Fruit fly (Drosophila melanogaster) whole organism, embryonic: ENCODE data around the gene Fit2.

Experiments
- ATbp ChIP-seq: fragments of 200-800 bp; sonication (Bioruptor generic); optimal IDR thresholded peaks from 2 replicates; lab custom pipeline; 2017; ENCODE audit warnings: missing biosample characterization, mild to moderate bottlenecking, missing genetic modification characterization, missing genetic modification reagents
- Adf1 ChIP-seq: fragments of 200-800 bp; sonication (Bioruptor generic); IDR thresholded peaks from 2 replicates; pipeline ENCODE4 v1.3.6; 2022; ENCODE audit warnings: missing biosample characterization, missing genetic modification characterization
- Aef1 ChIP-seq: fragments of 200-800 bp; sonication (Bioruptor generic); IDR thresholded peaks from 3 replicates; pipeline ENCODE4 v1.3.6; 2022; ENCODE audit warnings: missing biosample characterization, missing genetic modification characterization
- CG10543 ChIP-seq: fragments of 200-800 bp; sonication (Bioruptor generic); optimal IDR thresholded peaks from 3 replicates; lab custom pipeline; 2017; ENCODE audit warnings: missing biosample characterization, mild to moderate bottlenecking, missing genetic modification characterization, moderate library complexity
- CG11695 ChIP-seq: fragments of 200-800 bp; sonication (Bioruptor generic); IDR thresholded peaks from 3 replicates; pipeline ENCODE4 v1.3.6; 2022; ENCODE audit warnings: missing biosample characterization, missing genetic modification characterization
- CG11696 ChIP-seq: fragments of 200-800 bp; sonication (Bioruptor generic); IDR thresholded peaks from 2 replicates; pipeline ENCODE4 v1.3.6; 2022; ENCODE audit warnings: missing biosample characterization, missing genetic modification characterization
- CG12744 ChIP-seq: fragments of 200-800 bp; sonication (Bioruptor generic); optimal IDR thresholded peaks from 2 replicates; lab custom pipeline; 2016; ENCODE audit warnings: missing biosample characterization, missing genetic modification characterization
- CG14667 ChIP-seq: fragments of 200-800 bp; sonication (Bioruptor generic); IDR thresholded peaks from 2 replicates; pipeline ENCODE4 v1.3.6; 2022; ENCODE audit warnings: missing biosample characterization, missing genetic modification characterization
- CG17361 ChIP-seq: fragments of 200-800 bp; sonication (Bioruptor generic); IDR thresholded peaks from 3 replicates; pipeline ENCODE4 v1.3.6; 2022; ENCODE audit warnings: missing biosample characterization, missing genetic modification characterization
- CG2875 ChIP-seq: fragments of 200-800 bp; sonication (Bioruptor generic); optimal IDR thresholded peaks from 2 replicates; lab custom pipeline; 2017; ENCODE audit warnings: missing biosample characterization, mild to moderate bottlenecking, missing genetic modification characterization, missing genetic modification reagents
- CG31441 ChIP-seq: fragments of 200-800 bp; sonication (Bioruptor generic); IDR thresholded peaks from 2 replicates; pipeline ENCODE4 v1.3.6; 2022; ENCODE audit warnings: missing biosample characterization, missing genetic modification characterization
- CG33557 ChIP-seq: fragments of 200-800 bp; sonication (Bioruptor generic); optimal IDR thresholded peaks from 2 replicates; lab custom pipeline; 2019; ENCODE audit warnings: missing biosample characterization, mild to moderate bottlenecking, missing genetic modification characterization, moderate library complexity
- CG34224 ChIP-seq: fragments of 200-800 bp; sonication (Bioruptor generic); IDR thresholded peaks from 3 replicates; pipeline ENCODE4 v1.3.6; 2022; ENCODE audit warnings: missing biosample characterization, missing genetic modification characterization; ENCODE audit not compliant: partially characterized antibody
- CG4328 ChIP-seq: fragments of 200-800 bp; sonication (Bioruptor generic); optimal IDR thresholded peaks from 3 replicates; lab custom pipeline; 2017; ENCODE audit warnings: missing biosample characterization, missing genetic modification reagents, missing genetic modification characterization
- D19A ChIP-seq: fragments of 200-800 bp; optimal IDR thresholded peaks from 3 replicates; lab custom pipeline; 2019; ENCODE audit warnings: missing biosample characterization, mild to moderate bottlenecking, missing genetic modification characterization, moderate library complexity
- E2f1 ChIP-seq: fragments of 200-800 bp; sonication (Bioruptor generic); IDR thresholded peaks from 2 replicates; pipeline ENCODE4 v1.3.6; 2022; ENCODE audit warnings: missing biosample characterization, missing genetic modification characterization
- H2.0 ChIP-seq: fragments of 200-800 bp; sonication (Bioruptor generic); IDR thresholded peaks from 2 replicates; pipeline ENCODE4 v1.3.6; 2022; ENCODE audit warnings: missing biosample characterization, missing genetic modification characterization
- Hand ChIP-seq: fragments of 200-800 bp; sonication (Bioruptor generic); optimal IDR thresholded peaks from 2 replicates; lab custom pipeline; 2017; ENCODE audit warnings: mild to moderate bottlenecking, missing biosample characterization, missing genetic modification reagents, missing genetic modification characterization
- Hr3 ChIP-seq: fragments of 200-800 bp; sonication (Bioruptor generic); optimal IDR thresholded peaks from 3 replicates; lab custom pipeline; 2016; ENCODE audit warnings: missing biosample characterization, missing genetic modification characterization
- Lpt ChIP-seq: fragments of >200 bp; optimal IDR thresholded peaks from 2 replicates; lab custom pipeline; 2018; ENCODE audit warnings: missing biosample characterization, missing genetic modification characterization
- MTF-1 ChIP-seq: fragments of 200-800 bp; sonication (Bioruptor generic); optimal IDR thresholded peaks from 2 replicates; lab custom pipeline; 2018; ENCODE audit warnings: missing biosample characterization, mild to moderate bottlenecking, missing genetic modification characterization, borderline replicate concordance
- Meics ChIP-seq: fragments of 200-800 bp; sonication (Bioruptor generic); optimal IDR thresholded peaks from 2 replicates; lab custom pipeline; 2017; ENCODE audit warnings: missing biosample characterization, mild to moderate bottlenecking, missing genetic modification characterization
- Rx ChIP-seq: fragments of 200-800 bp; sonication (Bioruptor generic); IDR thresholded peaks from 2 replicates; pipeline ENCODE4 v1.3.6; 2022; ENCODE audit warnings: missing biosample characterization, missing genetic modification characterization
- Six4 ChIP-seq: fragments of 200-800 bp; sonication (Bioruptor generic); optimal IDR thresholded peaks from 2 replicates; lab custom pipeline; 2016; ENCODE audit warnings: missing biosample characterization, missing genetic modification characterization
- Xrp1 ChIP-seq: fragments of 200-800 bp; sonication (Bioruptor generic); IDR thresholded peaks from 2 replicates; pipeline ENCODE4 v1.3.6; 2022; ENCODE audit warnings: missing biosample characterization, missing genetic modification characterization
- ase ChIP-seq: fragments of 200-800 bp; sonication (Bioruptor generic); IDR thresholded peaks from 3 replicates; pipeline ENCODE4 v1.3.6; 2022; ENCODE audit warnings: missing biosample characterization, missing genetic modification characterization
- ato ChIP-seq: fragments of 200-800 bp; sonication (Bioruptor generic); IDR thresholded peaks from 2 replicates; pipeline ENCODE4 v1.3.6; 2022; ENCODE audit warnings: missing biosample characterization, missing genetic modification characterization; ENCODE audit not compliant: partially characterized antibody
- az2 ChIP-seq: fragments of 200-800 bp; sonication (Bioruptor generic); optimal IDR thresholded peaks from 3 replicates; lab custom pipeline; 2016; ENCODE audit warnings: missing biosample characterization, missing genetic modification characterization
- cad ChIP-seq: fragments of >200 bp; optimal IDR thresholded peaks from 2 replicates; lab custom pipeline; 2017; ENCODE audit warnings: missing biosample characterization, missing genetic modification characterization
- caup ChIP-seq: fragments of 200-800 bp; sonication (Bioruptor generic); optimal IDR thresholded peaks from 3 replicates; lab custom pipeline; 2017; ENCODE audit warnings: missing biosample characterization, mild to moderate bottlenecking, missing genetic modification characterization, moderate library complexity; ENCODE audit not compliant: severe bottlenecking
- chif ChIP-seq, 2 experiments: fragments of 200-800 bp; sonication (Bioruptor generic); optimal IDR thresholded peaks; 3 replicates each; lab custom pipeline; 2016; ENCODE audit warnings: missing biosample characterization in 2 of 2, missing genetic modification characterization in 2 of 2
- chm ChIP-seq: fragments of 200-800 bp; sonication (Bioruptor generic); IDR thresholded peaks from 2 replicates; pipeline ENCODE4 v1.3.6; 2022; ENCODE audit warnings: missing biosample characterization, missing genetic modification characterization
- danr ChIP-seq: fragments of 200-800 bp; sonication (Bioruptor generic); IDR thresholded peaks from 2 replicates; pipeline ENCODE4 v1.3.6; 2022; ENCODE audit warnings: missing biosample characterization, missing genetic modification characterization
- ems ChIP-seq: fragments of 200-800 bp; sonication (Bioruptor generic); optimal IDR thresholded peaks from 3 replicates; lab custom pipeline; 2016; ENCODE audit warnings: missing biosample characterization, missing genetic modification characterization
- en ChIP-seq: fragments of 200-800 bp; sonication (Bioruptor generic); optimal IDR thresholded peaks from 2 replicates; lab custom pipeline; 2016; ENCODE audit warnings: missing biosample characterization, missing genetic modification characterization
- eve ChIP-seq, 2 experiments: fragments of >200 bp; optimal IDR thresholded peaks; 2 replicates each; lab custom pipeline; 2017; ENCODE audit warnings: missing biosample characterization in 2 of 2, missing genetic modification characterization in 2 of 2
- fd102C ChIP-seq: fragments of 200-800 bp; sonication (Bioruptor generic); optimal IDR thresholded peaks from 2 replicates; lab custom pipeline; 2018; ENCODE audit warnings: missing biosample characterization, mild to moderate bottlenecking, missing genetic modification characterization, moderate library complexity
- ftz-f1 ChIP-seq: fragments of 200-800 bp; sonication (Bioruptor generic); optimal IDR thresholded peaks from 2 replicates; lab custom pipeline; 2016; ENCODE audit warnings: missing biosample characterization, missing genetic modification characterization
- gce ChIP-seq: fragments of 200-800 bp; sonication (Bioruptor generic); IDR thresholded peaks from 3 replicates; pipeline ENCODE4 v1.3.6; 2022; ENCODE audit warnings: missing biosample characterization, missing genetic modification characterization
- grn ChIP-seq: fragments of 200-800 bp; sonication (Bioruptor generic); optimal IDR thresholded peaks from 3 replicates; lab custom pipeline; 2017; ENCODE audit warnings: missing biosample characterization, missing genetic modification characterization
- lmd ChIP-seq: fragments of 200-800 bp; sonication (Bioruptor generic); IDR thresholded peaks from 2 replicates; pipeline ENCODE4 v1.3.6; 2022; ENCODE audit warnings: missing biosample characterization, missing genetic modification characterization
- nerfin-2 ChIP-seq: fragments of 200-800 bp; sonication (Bioruptor generic); IDR thresholded peaks from 2 replicates; pipeline ENCODE4 v1.3.6; 2022; ENCODE audit warnings: missing biosample characterization, missing genetic modification characterization; ENCODE audit not compliant: partially characterized antibody
- nmo ChIP-seq: fragments of 200-800 bp; sonication (Bioruptor generic); optimal IDR thresholded peaks from 2 replicates; lab custom pipeline; 2018; ENCODE audit warnings: missing biosample characterization, mild to moderate bottlenecking, missing genetic modification characterization, moderate library complexity
- peb ChIP-seq: fragments of 200-800 bp; sonication (Bioruptor generic); IDR thresholded peaks from 2 replicates; pipeline ENCODE4 v1.3.6; 2022; ENCODE audit warnings: missing biosample characterization, missing genetic modification characterization
- repo ChIP-seq: fragments of 200-800 bp; sonication (Bioruptor generic); optimal IDR thresholded peaks from 2 replicates; lab custom pipeline; 2016; ENCODE audit warnings: missing biosample characterization, missing genetic modification characterization
- rib ChIP-seq: fragments of 200-800 bp; sonication (Bioruptor generic); IDR thresholded peaks from 2 replicates; pipeline ENCODE4 v1.3.6; 2022; ENCODE audit warnings: missing biosample characterization, missing genetic modification characterization
- sc ChIP-seq, 3 experiments: fragments of >200 bp in 2 of 3; fragments of 200-800 bp in 1 of 3; sonication (Bioruptor generic) in 1 of 3; optimal IDR thresholded peaks; 2 replicates in 2 of 3; 3 replicates in 1 of 3; lab custom pipeline; 2017; ENCODE audit warnings: mild to moderate bottlenecking in 1 of 3, missing biosample characterization in 1 of 3, missing genetic modification characterization in 1 of 3, missing genetic modification reagents in 1 of 3
- stwl ChIP-seq: fragments of 200-800 bp; sonication (Bioruptor generic); optimal IDR thresholded peaks from 3 replicates; lab custom pipeline; 2018; ENCODE audit warnings: missing biosample characterization, mild to moderate bottlenecking, missing genetic modification characterization, moderate library complexity
- yki ChIP-seq: fragments of >200 bp; optimal IDR thresholded peaks from 3 replicates; lab custom pipeline; 2018

Gene Fit2

dm6 chr3L:17009715-17010491 lies 14.2 kb upstream of the Fit2 start (continued):
- TF ChIP-seq rib (GFP tag; lab: Robert Waterston, UW) (peak; percentile 93), Hand (GFP tag; lab: Kevin White, UChicago) (peak; percentile 45), CG31441 (GFP tag; lab: Robert Waterston, UW) (no peak), Lpt (GFP tag; lab: Kevin White, UChicago) (no peak), CG11695 (GFP tag; lab: Robert Waterston, UW) (peak; percentile 50; the same call in 2 of the 3 replicates), yki (lab: Kevin White, UChicago) (no peak), Xrp1 (peak; percentile 13; the same call in 1 of the 2 replicates), CG14667 (no peak), Aef1 (GFP tag; lab: Robert Waterston, UW) (peak; percentile 13; the same call in 1 of the 3 replicates), CG4328 (GFP tag; lab: Kevin White, UChicago) (peak; percentile 31), CG10543 (peak; percentile 99), D19A (tag; lab: Kevin White, UChicago) (no peak), CG11696 (GFP tag; lab: Robert Waterston, UW) (peak; percentile 95), MTF-1 (GFP tag; lab: Kevin White, UChicago) (peak; percentile 58), grn (GFP tag; lab: Kevin White, UChicago) (peak; percentile 47), Hr3 (GFP tag; lab: Kevin White, UChicago) (no peak), CG17361 (GFP tag; lab: Robert Waterston, UW) (peak; percentile 27; the same call in 1 of the 3 replicates), ems (GFP tag; lab: Kevin White, UChicago) (no peak), chm (peak; percentile 42; the same call in 1 of the 2 replicates), E2f1 (GFP tag; lab: Robert Waterston, UW) (peak; percentile 69), fd102C (no peak), stwl (no peak), en (no peak), repo (peak; percentile 31), CG12744 (GFP tag; lab: Kevin White, UChicago) (no peak), Six4 (GFP tag; lab: Kevin White, UChicago) (no peak), peb (GFP tag; lab: Robert Waterston, UW) (no peak), Meics (GFP tag; lab: Kevin White, UChicago) (peak; percentile 45), nmo (GFP tag; lab: Kevin White, UChicago) (peak; percentile 26), CG2875 (GFP tag; lab: Kevin White, UChicago) (no peak), CG34224 (GFP tag; lab: Robert Waterston, UW) (peak; percentile 51; the same call in 1 of the 3 replicates), az2 (GFP tag; lab: Kevin White, UChicago) (no peak), eve (GFP tag; optimal IDR thresholded peaks at IDR 0.05; lab: Kevin White, UChicago) (no peak), sc (optimal IDR thresholded peaks at IDR 0.05; lab: Kevin White, UChicago) (no peak), sc (GFP tag; optimal IDR thresholded peaks at IDR 0.05; lab: Kevin White, UChicago) (no peak), H2.0 (peak; percentile 16; the same call in 1 of the 2 replicates), caup (GFP tag; lab: Kevin White, UChicago) (peak; percentile 33), ftz-f1 (GFP tag; lab: Kevin White, UChicago) (peak; percentile 80), ato (GFP tag; lab: Robert Waterston, UW) (peak; percentile 40; the same call in 1 of the 2 replicates), lmd (GFP tag; lab: Robert Waterston, UW) (peak; percentile 36; the same call in 1 of the 2 replicates), Rx (GFP tag; lab: Robert Waterston, UW) (peak; percentile 44), CG33557 (GFP tag; lab: Kevin White, UChicago) (peak; percentile 11), gce (GFP tag; lab: Robert Waterston, UW) (0 out of 3 replicates have a peak, but pooled peaks have one; percentile 44), chif (GFP tag; optimal IDR thresholded peaks at IDR 0.05; lab: Kevin White, UChicago) (no peak), nerfin-2 (GFP tag; lab: Robert Waterston, UW) (no peak), cad (GFP tag; lab: Kevin White, UChicago) (no peak), ATbp (GFP tag; lab: Kevin White, UChicago) (peak; percentile 58), Adf1 (GFP tag; lab: Robert Waterston, UW) (peak; percentile 92), danr (GFP tag; lab: Robert Waterston, UW) (no peak), ase (GFP tag; lab: Robert Waterston, UW) (no peak)
